Fruit fly (Drosophila melanogaster) whole organism, embryonic: ENCODE measurements around the gene Pgant8.

Experiments
- B-H1 ChIP-seq: fragments of 200-800 bp; sonication (Bioruptor generic); IDR thresholded peaks from 3 replicates; pipeline ENCODE4 v1.3.6; 2022; ENCODE audit warnings: missing biosample characterization, missing genetic modification characterization
- CG10366 ChIP-seq: fragments of 200-800 bp; sonication (Bioruptor generic); IDR thresholded peaks from 2 replicates; pipeline ENCODE4 v1.3.6; 2022; ENCODE audit warnings: missing biosample characterization, missing genetic modification characterization
- CG10431 ChIP-seq: fragments of 200-800 bp; sonication (Bioruptor generic); optimal IDR thresholded peaks from 3 replicates; lab custom pipeline; 2018; ENCODE audit warnings: missing biosample characterization, mild to moderate bottlenecking, missing genetic modification characterization
- CG10543 ChIP-seq: fragments of 200-800 bp; sonication (Bioruptor generic); optimal IDR thresholded peaks from 3 replicates; lab custom pipeline; 2017; ENCODE audit warnings: missing biosample characterization, mild to moderate bottlenecking, missing genetic modification characterization, moderate library complexity
- CG11504 ChIP-seq: fragments of 200-800 bp; sonication (Bioruptor generic); optimal IDR thresholded peaks from 3 replicates; lab custom pipeline; 2019; ENCODE audit warnings: missing biosample characterization, mild to moderate bottlenecking, missing genetic modification characterization, moderate library complexity
- CG13775 ChIP-seq: fragments of 200-800 bp; sonication (Bioruptor generic); optimal IDR thresholded peaks from 3 replicates; lab custom pipeline; 2017; ENCODE audit warnings: missing biosample characterization, mild to moderate bottlenecking, missing genetic modification characterization
- CG14860 ChIP-seq: fragments of 200-800 bp; sonication (Bioruptor generic); IDR thresholded peaks from 3 replicates; pipeline ENCODE4 v1.3.6; 2022; ENCODE audit warnings: missing biosample characterization, missing genetic modification characterization; ENCODE audit not compliant: partially characterized antibody
- CG15601 ChIP-seq: fragments of 200-800 bp; sonication (Bioruptor generic); optimal IDR thresholded peaks from 3 replicates; lab custom pipeline; 2019; ENCODE audit warnings: missing biosample characterization, mild to moderate bottlenecking, missing genetic modification characterization, moderate library complexity
- CG17385 ChIP-seq: fragments of 200-800 bp; sonication (Bioruptor generic); optimal IDR thresholded peaks from 3 replicates; lab custom pipeline; 2018; ENCODE audit warnings: missing biosample characterization, mild to moderate bottlenecking, missing genetic modification characterization
- CG2202 ChIP-seq: fragments of 200-800 bp; sonication (Bioruptor generic); optimal IDR thresholded peaks from 2 replicates; lab custom pipeline; 2018; ENCODE audit warnings: missing biosample characterization, mild to moderate bottlenecking, missing genetic modification characterization
- CG2889 ChIP-seq: fragments of 200-800 bp; sonication (Bioruptor generic); IDR thresholded peaks from 3 replicates; pipeline ENCODE4 v1.3.6; 2022; ENCODE audit warnings: missing biosample characterization, missing genetic modification characterization
- CG30020 ChIP-seq: fragments of 200-800 bp; optimal IDR thresholded peaks from 2 replicates; lab custom pipeline; 2019; ENCODE audit warnings: missing biosample characterization, mild to moderate bottlenecking, missing genetic modification characterization, moderate library complexity
- CG34422 ChIP-seq: fragments of 200-800 bp; sonication (Bioruptor generic); IDR thresholded peaks from 3 replicates; pipeline ENCODE4 v1.3.6; 2022; ENCODE audit warnings: missing biosample characterization, missing genetic modification characterization
- CG3726 ChIP-seq: fragments of 200-800 bp; sonication (Bioruptor generic); IDR thresholded peaks from 3 replicates; pipeline ENCODE4, ENCODE4 v1.3.6; 2022; ENCODE audit warnings: missing biosample characterization, missing genetic modification characterization
- CG7963 ChIP-seq: fragments of 200-800 bp; sonication (Bioruptor generic); IDR thresholded peaks from 3 replicates; pipeline ENCODE4 v1.3.6; 2022; ENCODE audit warnings: missing biosample characterization, missing genetic modification characterization; ENCODE audit not compliant: partially characterized antibody
- CG7987 ChIP-seq: fragments of 200-800 bp; sonication (Bioruptor generic); optimal IDR thresholded peaks from 2 replicates; lab custom pipeline; 2018; ENCODE audit warnings: missing biosample characterization, mild to moderate bottlenecking, missing genetic modification characterization, moderate library complexity
- CG9876 ChIP-seq: fragments of 200-800 bp; sonication (Bioruptor generic); optimal IDR thresholded peaks from 2 replicates; lab custom pipeline; 2016; ENCODE audit warnings: missing biosample characterization, missing genetic modification characterization
- CHES-1-like ChIP-seq: fragments of 200-800 bp; sonication (Bioruptor generic); optimal IDR thresholded peaks from 2 replicates; lab custom pipeline; 2016; ENCODE audit warnings: missing biosample characterization, missing genetic modification characterization
- D19B ChIP-seq: fragments of 200-800 bp; sonication (Bioruptor generic); optimal IDR thresholded peaks from 2 replicates; lab custom pipeline; 2017; ENCODE audit warnings: missing biosample characterization, mild to moderate bottlenecking, missing genetic modification characterization
- Deaf1 ChIP-seq: fragments of 200-800 bp; optimal IDR thresholded peaks from 3 replicates; lab custom pipeline; 2019; ENCODE audit warnings: missing biosample characterization, mild to moderate bottlenecking, missing genetic modification characterization, moderate library complexity
- Ets65A ChIP-seq: fragments of 200-800 bp; sonication (Bioruptor generic); peaks from one replicate; lab custom pipeline; 2016; ENCODE audit warnings: missing biosample characterization, missing genetic modification characterization
- Gsc ChIP-seq: fragments of 200-800 bp; sonication (Bioruptor generic); IDR thresholded peaks from 2 replicates; pipeline ENCODE4 v1.3.6; 2022; ENCODE audit warnings: missing biosample characterization, missing genetic modification characterization
- HLH4C ChIP-seq: fragments of 200-800 bp; sonication (Bioruptor generic); IDR thresholded peaks from 3 replicates; pipeline ENCODE4 v1.3.6; 2022; ENCODE audit warnings: missing biosample characterization, missing genetic modification characterization; ENCODE audit not compliant: partially characterized antibody
- Mes4 ChIP-seq: fragments of 200-800 bp; sonication (Bioruptor generic); optimal IDR thresholded peaks from 2 replicates; lab custom pipeline; 2016; ENCODE audit warnings: missing biosample characterization, missing genetic modification characterization
- Myb ChIP-seq: fragments of 200-800 bp; sonication (Bioruptor generic); optimal IDR thresholded peaks from 2 replicates; lab custom pipeline; 2016; ENCODE audit warnings: missing biosample characterization, missing genetic modification characterization
- Nf-YB ChIP-seq: fragments of 200-800 bp; sonication (Bioruptor generic); optimal IDR thresholded peaks from 3 replicates; lab custom pipeline; 2019; ENCODE audit warnings: missing biosample characterization, mild to moderate bottlenecking, missing genetic modification characterization, moderate library complexity
- NfI ChIP-seq: fragments of 200-800 bp; sonication (Bioruptor generic); optimal IDR thresholded peaks from 3 replicates; lab custom pipeline; 2018; ENCODE audit warnings: missing biosample characterization, mild to moderate bottlenecking, missing genetic modification characterization, moderate library complexity
- Oli ChIP-seq: fragments of 200-800 bp; sonication (Bioruptor generic); optimal IDR thresholded peaks from 2 replicates; lab custom pipeline; 2018; ENCODE audit warnings: missing biosample characterization, mild to moderate bottlenecking, missing genetic modification characterization, moderate library complexity
- Rfx ChIP-seq: fragments of 200-800 bp; sonication (Bioruptor generic); IDR thresholded peaks from 2 replicates; pipeline ENCODE4 v1.3.6; 2022; ENCODE audit warnings: missing biosample characterization, missing genetic modification characterization
- Six4 ChIP-seq: fragments of 200-800 bp; sonication (Bioruptor generic); optimal IDR thresholded peaks from 2 replicates; lab custom pipeline; 2016; ENCODE audit warnings: missing biosample characterization, missing genetic modification characterization
- Vsx1 ChIP-seq: fragments of 200-800 bp; sonication (Bioruptor generic); optimal IDR thresholded peaks from 2 replicates; lab custom pipeline; 2017; ENCODE audit warnings: missing biosample characterization, mild to moderate bottlenecking, missing genetic modification characterization, missing genetic modification reagents
- ab ChIP-seq: fragments of 200-800 bp; sonication (Bioruptor generic); optimal IDR thresholded peaks from 2 replicates; lab custom pipeline; 2016; ENCODE audit warnings: missing biosample characterization, missing genetic modification characterization
- al ChIP-seq: fragments of 200-800 bp; sonication (Bioruptor generic); IDR thresholded peaks from 2 replicates; pipeline ENCODE4 v1.3.6; 2022; ENCODE audit warnings: missing biosample characterization, missing genetic modification characterization
- ap ChIP-seq: fragments of 200-800 bp; sonication (Bioruptor generic); IDR thresholded peaks from 2 replicates; pipeline ENCODE4 v1.3.6; 2022; ENCODE audit warnings: missing biosample characterization, missing genetic modification characterization
- bigmax ChIP-seq: fragments of 200-800 bp; sonication (Bioruptor generic); optimal IDR thresholded peaks from 2 replicates; lab custom pipeline; 2018; ENCODE audit warnings: missing biosample characterization, mild to moderate bottlenecking, missing genetic modification characterization
- caup ChIP-seq: fragments of 200-800 bp; sonication (Bioruptor generic); optimal IDR thresholded peaks from 3 replicates; lab custom pipeline; 2017; ENCODE audit warnings: missing biosample characterization, mild to moderate bottlenecking, missing genetic modification characterization, moderate library complexity; ENCODE audit not compliant: severe bottlenecking
- chn ChIP-seq: fragments of 200-800 bp; sonication (Bioruptor generic); optimal IDR thresholded peaks from 2 replicates; lab custom pipeline; 2016; ENCODE audit warnings: missing biosample characterization, missing genetic modification characterization
- dimm ChIP-seq: fragments of 200-800 bp; sonication (Bioruptor generic); IDR thresholded peaks from 2 replicates; pipeline ENCODE4 v1.3.6; 2022; ENCODE audit warnings: missing biosample characterization, missing genetic modification characterization
- eyg ChIP-seq: fragments of 200-800 bp; sonication (Bioruptor generic); optimal IDR thresholded peaks from 3 replicates; lab custom pipeline; 2016; ENCODE audit warnings: missing biosample characterization, missing genetic modification characterization
- fd3F ChIP-seq: fragments of 200-800 bp; sonication (Bioruptor generic); optimal IDR thresholded peaks from 2 replicates; lab custom pipeline; 2018; ENCODE audit warnings: missing biosample characterization, mild to moderate bottlenecking, missing genetic modification characterization, moderate library complexity
- fu2 ChIP-seq: fragments of 200-800 bp; sonication (Bioruptor generic); optimal IDR thresholded peaks from 2 replicates; lab custom pipeline; 2016; ENCODE audit warnings: missing biosample characterization, missing genetic modification characterization
- gfzf ChIP-seq: fragments of 200-800 bp; sonication (Bioruptor generic); optimal IDR thresholded peaks from 2 replicates; lab custom pipeline; 2016; ENCODE audit warnings: missing biosample characterization, mild to moderate bottlenecking, missing genetic modification characterization, moderate library complexity
- pita ChIP-seq: fragments of 200-800 bp; sonication (Bioruptor generic); optimal IDR thresholded peaks from 2 replicates; lab custom pipeline; 2017; ENCODE audit warnings: missing biosample characterization, mild to moderate bottlenecking, missing genetic modification characterization
- row ChIP-seq: fragments of 200-800 bp; sonication (Bioruptor generic); IDR thresholded peaks from 3 replicates; pipeline ENCODE4 v1.3.6; 2022; ENCODE audit warnings: missing biosample characterization, missing genetic modification characterization
- salm ChIP-seq: fragments of 200-800 bp; sonication (Bioruptor generic); optimal IDR thresholded peaks from 2 replicates; lab custom pipeline; 2018; ENCODE audit warnings: missing biosample characterization, mild to moderate bottlenecking, missing genetic modification characterization
- sens-2 ChIP-seq: fragments of 200-800 bp; sonication (Bioruptor generic); IDR thresholded peaks from 2 replicates; pipeline ENCODE4 v1.3.6; 2022; ENCODE audit warnings: missing biosample characterization, missing genetic modification characterization
- slou ChIP-seq: fragments of 200-800 bp; sonication (Bioruptor generic); optimal IDR thresholded peaks from 3 replicates; lab custom pipeline; 2016; ENCODE audit warnings: missing biosample characterization, missing genetic modification characterization
- stwl ChIP-seq: fragments of 200-800 bp; sonication (Bioruptor generic); optimal IDR thresholded peaks from 3 replicates; lab custom pipeline; 2018; ENCODE audit warnings: missing biosample characterization, mild to moderate bottlenecking, missing genetic modification characterization, moderate library complexity
- sug ChIP-seq: fragments of 200-800 bp; optimal IDR thresholded peaks from 2 replicates; lab custom pipeline; 2019; ENCODE audit warnings: missing biosample characterization, mild to moderate bottlenecking, missing genetic modification characterization, moderate library complexity
- z ChIP-seq: fragments of 200-800 bp; sonication (Bioruptor generic); IDR thresholded peaks from 3 replicates; pipeline ENCODE4 v1.3.6; 2022; ENCODE audit warnings: missing biosample characterization, missing genetic modification characterization

Pgant8 gene

DNA sequence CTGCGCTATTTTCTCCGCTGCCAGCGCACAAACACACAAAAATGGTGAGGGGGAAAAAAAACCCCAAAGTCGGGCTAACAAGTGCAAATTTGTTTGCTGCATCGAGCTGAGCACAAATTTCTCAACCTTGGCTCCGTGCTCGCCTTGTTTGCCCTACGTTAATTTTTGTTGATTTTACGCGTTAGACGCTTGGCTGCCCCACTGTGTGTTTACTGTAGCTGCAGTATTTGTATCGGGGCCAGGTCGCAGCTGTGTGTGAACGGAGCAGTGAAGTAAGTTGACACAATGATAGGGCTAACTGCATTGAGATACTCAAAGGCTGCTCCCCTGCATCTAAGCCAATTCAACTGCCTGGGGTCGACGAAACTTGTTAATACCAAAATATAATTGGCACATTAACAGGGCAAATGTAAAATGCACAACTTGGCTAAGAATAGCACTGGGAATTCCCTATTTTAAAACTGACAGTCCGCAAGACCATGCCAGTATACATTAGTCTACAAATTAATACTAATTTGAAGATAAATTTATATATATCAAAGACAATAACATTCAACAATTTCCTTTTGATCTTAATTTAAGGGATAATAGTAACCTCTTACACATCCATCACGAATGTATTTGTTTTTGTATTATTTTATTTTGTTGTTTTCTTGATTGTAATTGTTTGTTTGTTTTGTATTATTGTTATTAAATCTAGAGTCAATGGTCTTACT lies 32.3 kb downstream of the Pgant8 start, which contains the start of gene CG42571 (continued):
- TF ChIP-seq Oli (tag; lab: Kevin White, UChicago) (peak; percentile 20), CG17385 (peak; percentile 38), Mes4 (GFP tag; lab: Kevin White, UChicago) (peak; percentile 40), gfzf (GFP tag; lab: Kevin White, UChicago) (no peak), CG10431 (GFP tag; lab: Kevin White, UChicago) (peak; percentile 45), ab (GFP tag; lab: Kevin White, UChicago) (no peak), salm (peak; percentile 21), HLH4C (0 out of 3 replicates have a peak, but pooled peaks have one; percentile 13), CG7963 (GFP tag; lab: Robert Waterston, UW) (no peak), Myb (GFP tag; lab: Kevin White, UChicago) (no peak), z (GFP tag; lab: Robert Waterston, UW) (no peak), sens-2 (GFP tag; lab: Robert Waterston, UW) (no peak), pita (GFP tag; lab: Kevin White, UChicago) (no peak), dimm (no peak), CG14860 (GFP tag; lab: Robert Waterston, UW) (no peak), fd3F (GFP tag; lab: Kevin White, UChicago) (no peak), NfI (GFP tag; lab: Kevin White, UChicago) (no peak), stwl (tag; lab: Kevin White, UChicago) (peak; percentile 0), Six4 (peak; percentile 37), Gsc (GFP tag; lab: Robert Waterston, UW) (no peak), CG34422 (GFP tag; lab: Robert Waterston, UW) (no peak), CG9876 (GFP tag; lab: Kevin White, UChicago) (no peak), CHES-1-like (GFP tag; lab: Kevin White, UChicago) (no peak), CG15601 (peak; percentile 57), sug (tag; lab: Kevin White, UChicago) (no peak), slou (no peak), caup (GFP tag; lab: Kevin White, UChicago) (no peak), chn (no peak), CG2889 (no peak), Vsx1 (GFP tag; lab: Kevin White, UChicago) (peak; percentile 5), row (GFP tag; lab: Robert Waterston, UW) (no peak), D19B (no peak), bigmax (GFP tag; lab: Kevin White, UChicago) (no peak), ap (GFP tag; lab: Robert Waterston, UW) (no peak), CG13775 (GFP tag; lab: Kevin White, UChicago) (no peak), B-H1 (no peak; the same call in 2 of the 3 replicates), CG3726 (GFP tag; lab: Robert Waterston, UW) (no peak), CG7987 (peak; percentile 52), CG11504 (tag; lab: Kevin White, UChicago) (peak; percentile 26), al (GFP tag; lab: Robert Waterston, UW) (no peak), CG2202 (peak; percentile 72), fu2 (GFP tag; lab: Kevin White, UChicago) (no peak), Deaf1 (no peak), Nf-YB (GFP tag; lab: Kevin White, UChicago) (peak; percentile 30), CG30020 (tag; lab: Kevin White, UChicago) (no peak), CG10543 (GFP tag; lab: Kevin White, UChicago) (peak; percentile 8), eyg (no peak), Rfx (GFP tag; lab: Robert Waterston, UW) (no peak), Ets65A (GFP tag; lab: Kevin White, UChicago) (no peak), CG10366 (GFP tag; lab: Robert Waterston, UW) (no peak)
